Fruit fly (Drosophila melanogaster): ENCODE measurements around the gene Acbp4.
A peak's percentile ranks its signal among the peaks of the same experiment; 100 is the strongest.

Gene Acbp4

dm6 chr3L:7086558-7087059 is 41.5 kb downstream of the Acbp4 start, which contains the start of gene Cpr65Ea (continued):
- TF ChIP-seq CoRest (tag; optimal IDR thresholded peaks at IDR 0.05) (peak; percentile 33), CG18619 (GFP tag; optimal IDR thresholded peaks at IDR 0.05) (no peak), Bgb (GFP tag; IDR thresholded peaks at IDR 0.05; ENCODE audit: partially characterized antibody) (no peak), cwo (GFP tag; optimal IDR thresholded peaks at IDR 0.05) (no peak), CG17359 (tag; optimal IDR thresholded peaks at IDR 0.05) (peak; percentile 18), sc (optimal IDR thresholded peaks at IDR 0.05) (no peak), sc (GFP tag; optimal IDR thresholded peaks at IDR 0.05) (no peak), aop (GFP tag; IDR thresholded peaks at IDR 0.05) (no peak), CG5180 (GFP tag; optimal IDR thresholded peaks at IDR 0.05) (no peak), HLH3B (GFP tag; IDR thresholded peaks at IDR 0.05) (peak; percentile 53), gem (tag; optimal IDR thresholded peaks at IDR 0.05) (peak; percentile 54), dmrt99B (tag; optimal IDR thresholded peaks at IDR 0.05) (peak; percentile 71), pros (GFP tag; optimal IDR thresholded peaks at IDR 0.05) (no peak), slbo (GFP tag; IDR thresholded peaks at IDR 0.05) (no peak), CG15269 (tag; optimal IDR thresholded peaks at IDR 0.05) (peak; percentile 61), ken (GFP tag; IDR thresholded peaks at IDR 0.05) (no peak), dysf (GFP tag; IDR thresholded peaks at IDR 0.05) (0 out of 3 replicates have a peak, but pooled peaks have one; percentile 28), Oli (tag; optimal IDR thresholded peaks at IDR 0.05) (peak; percentile 46), HmgZ (tag; optimal IDR thresholded peaks at IDR 0.05) (no peak), jigr1 (GFP tag; IDR thresholded peaks at IDR 0.05) (no peak), CG32767 (GFP tag; IDR thresholded peaks at IDR 0.05) (0 out of 2 replicates have a peak, but pooled peaks have one; percentile 15), Optix (GFP tag; IDR thresholded peaks at IDR 0.05) (no peak), Nf-YA (GFP tag; IDR thresholded peaks at IDR 0.05) (0 out of 2 replicates have a peak, but pooled peaks have one; percentile 13), Hand (GFP tag; optimal IDR thresholded peaks at IDR 0.05) (no peak), sim (GFP tag; IDR thresholded peaks at IDR 0.05) (no peak), CG1602 (GFP tag; optimal IDR thresholded peaks at IDR 0.05) (no peak), CG34224 (GFP tag; IDR thresholded peaks at IDR 0.05; ENCODE audit: partially characterized antibody) (no peak), schlank (tag; optimal IDR thresholded peaks at IDR 0.05) (no peak), Opbp (GFP tag; IDR thresholded peaks at IDR 0.05; ENCODE audit: partially characterized antibody) (no peak), CG6175 (GFP tag; IDR thresholded peaks at IDR 0.05) (no peak), row (GFP tag; IDR thresholded peaks at IDR 0.05) (peak; percentile 56), E2f2 (GFP tag; IDR thresholded peaks at IDR 0.05) (peak; percentile 23; the same call in 1 of the 2 replicates), bbx (GFP tag; IDR thresholded peaks at IDR 0.05; ENCODE audit: partially characterized antibody) (no peak), CG10274 (GFP tag; optimal IDR thresholded peaks at IDR 0.05) (no peak), tgo (GFP tag; IDR thresholded peaks at IDR 0.05) (0 out of 3 replicates have a peak, but pooled peaks have one; percentile 24), unpg (GFP tag; optimal IDR thresholded peaks at IDR 0.05) (peak; percentile 23), Dip2 (GFP tag; IDR thresholded peaks at IDR 0.05) (no peak), ttk (GFP tag; IDR thresholded peaks at IDR 0.05) (0 out of 2 replicates have a peak, but pooled peaks have one; percentile 23), CG43689 (GFP tag; IDR thresholded peaks at IDR 0.05) (no peak), CG31441 (GFP tag; IDR thresholded peaks at IDR 0.05) (peak; percentile 23; the same call in 1 of the 2 replicates), Dfd (GFP tag; optimal IDR thresholded peaks at IDR 0.05) (no peak), wek (GFP tag; optimal IDR thresholded peaks at IDR 0.05) (no peak)

All from whole organism, embryonic.